Worm (Caenorhabditis elegans) whole organism, L4 larva: ENCODE measurements around the gene F22B5.10.

Experiments
- D1046.2 ChIP-seq: fragments of 200-800 bp; sonication (Bioruptor generic); IDR thresholded peaks from 2 replicates; pipeline ENCODE4 v1.3.6; 2022; ENCODE audit warnings: missing genetic modification characterization, missing compliant biosample characterization
- F10B5.3 ChIP-seq: sonication (generic microtip); optimal IDR thresholded peaks from 2 replicates; lab custom pipeline; 2016; ENCODE audit warnings: mild to moderate bottlenecking, missing genetic modification characterization, missing compliant biosample characterization
- T26A8.4 ChIP-seq: fragments of 200-800 bp; sonication (Bioruptor generic); IDR thresholded peaks from 2 replicates; pipeline ENCODE4 v1.3.6; 2022; ENCODE audit warnings: missing genetic modification characterization, missing compliant biosample characterization
- Y105C5A.15 ChIP-seq: fragments of 200-800 bp; sonication (Bioruptor generic); IDR thresholded peaks from 2 replicates; pipeline ENCODE4 v1.3.6; 2022; ENCODE audit warnings: missing genetic modification characterization, missing compliant biosample characterization
- aha-1 ChIP-seq: fragments of 150-350 bp; peaks from one replicate; lab custom pipeline; 2014; ENCODE audit warnings: missing biosample characterization, missing genetic modification characterization
- ama-1 ChIP-seq: fragments of 150-350 bp; optimal IDR thresholded peaks from 2 replicates; lab custom pipeline; 2014; ENCODE audit warnings: inconsistent platforms, mixed read lengths
- arid-1 ChIP-seq: fragments of 200-800 bp; sonication (Bioruptor generic); conservative IDR thresholded peaks from 2 replicates; pipeline ENCODE4 v1.3.6; 2022; ENCODE audit warnings: missing genetic modification reagents, missing genetic modification characterization, missing compliant biosample characterization
- ceh-20 ChIP-seq: fragments of 200-800 bp; sonication (Bioruptor generic); IDR thresholded peaks from 2 replicates; pipeline ENCODE4 v1.3.6; 2022; ENCODE audit warnings: missing genetic modification reagents, missing genetic modification characterization, missing compliant biosample characterization
- ceh-28 ChIP-seq: fragments of 150-350 bp; optimal IDR thresholded peaks from 2 replicates; lab custom pipeline; 2014; ENCODE audit warnings: missing biosample characterization, missing genetic modification reagents, missing genetic modification characterization
- ceh-32 ChIP-seq: sonication (generic microtip); optimal IDR thresholded peaks from 2 replicates; lab custom pipeline; 2016; ENCODE audit warnings: mild to moderate bottlenecking, missing genetic modification characterization, missing compliant biosample characterization; ENCODE audit not compliant: poor library complexity
- daf-16 ChIP-seq, 3 experiments: sonication (generic microtip); optimal IDR thresholded peaks; 2 replicates each; lab custom pipeline; 2016 to 2017; ENCODE audit warnings: missing genetic modification characterization in 3 of 3, missing genetic modification reagents in 3 of 3, mild to moderate bottlenecking in 2 of 3, missing compliant biosample characterization in 2 of 3, missing biosample characterization in 1 of 3, moderate library complexity in 1 of 3
- dmd-8 ChIP-seq: fragments of 200-800 bp; sonication (Bioruptor generic); IDR thresholded peaks from 2 replicates; pipeline ENCODE4 v1.3.6; 2022; ENCODE audit warnings: missing genetic modification characterization, missing compliant biosample characterization
- dve-1 ChIP-seq: sonication (generic microtip); optimal IDR thresholded peaks from 2 replicates; lab custom pipeline; 2017; ENCODE audit warnings: antibody characterized with exemption, mild to moderate bottlenecking, missing genetic modification characterization, missing compliant biosample characterization; ENCODE audit not compliant: insufficient read depth
- egl-27 ChIP-seq: sonication (generic microtip); optimal IDR thresholded peaks from 3 replicates; lab custom pipeline; 2017; ENCODE audit warnings: missing biosample characterization, missing genetic modification reagents, missing genetic modification characterization
- hif-1 ChIP-seq, 2 experiments: sonication (generic microtip); optimal IDR thresholded peaks; 2 replicates each; lab custom pipeline; 2016 to 2017; ENCODE audit warnings: missing compliant biosample characterization in 2 of 2, missing genetic modification characterization in 2 of 2, missing genetic modification reagents in 2 of 2, missing genotype in 2 of 2, mild to moderate bottlenecking in 1 of 2
- hlh-11 ChIP-seq: fragments of 200-800 bp; sonication (Bioruptor generic); optimal IDR thresholded peaks from 2 replicates; lab custom pipeline; 2018; ENCODE audit warnings: mild to moderate bottlenecking, missing genetic modification characterization, missing compliant biosample characterization
- hlh-30 ChIP-seq: sonication (generic microtip); optimal IDR thresholded peaks from 2 replicates; lab custom pipeline; 2017; ENCODE audit warnings: antibody characterized with exemption, mild to moderate bottlenecking, missing genetic modification characterization, missing compliant biosample characterization; ENCODE audit not compliant: insufficient read depth
- hmg-1.1 ChIP-seq: fragments of 200-800 bp; sonication (Bioruptor generic); IDR thresholded peaks from 2 replicates; pipeline ENCODE4 v1.3.6; 2022; ENCODE audit warnings: missing genetic modification reagents, missing genetic modification characterization, missing compliant biosample characterization
- lin-15B ChIP-seq: fragments of 150-350 bp; sonication (generic microtip); optimal IDR thresholded peaks from 3 replicates; lab custom pipeline; 2014; ENCODE audit warnings: missing biosample characterization, missing genetic modification characterization
- lin-38 ChIP-seq: fragments of 200-800 bp; sonication (Bioruptor generic); IDR thresholded peaks from 2 replicates; pipeline ENCODE4 v1.3.6; 2022; ENCODE audit warnings: missing genetic modification reagents, missing genetic modification characterization, missing compliant biosample characterization
- lir-3 ChIP-seq: sonication (generic microtip); optimal IDR thresholded peaks from 2 replicates; lab custom pipeline; 2016; ENCODE audit warnings: mild to moderate bottlenecking, missing genetic modification characterization, missing compliant biosample characterization
- lsy-2 ChIP-seq, 2 experiments: fragments of 150-350 bp in 1 of 2; sonication (generic microtip) in 1 of 2; optimal IDR thresholded peaks; 2 replicates each; lab custom pipeline; 2014 to 2017; ENCODE audit warnings: missing biosample characterization in 2 of 2, missing genetic modification characterization in 2 of 2
- mes-2 ChIP-seq: sonication (generic microtip); optimal IDR thresholded peaks from 2 replicates; lab custom pipeline; 2016; ENCODE audit warnings: missing genotype, mild to moderate bottlenecking, missing genetic modification characterization, missing compliant biosample characterization; ENCODE audit not compliant: poor library complexity, severe bottlenecking
- nhr-102 ChIP-seq: sonication (generic microtip); optimal IDR thresholded peaks from 2 replicates; lab custom pipeline; 2016; ENCODE audit warnings: mild to moderate bottlenecking, missing genetic modification characterization, moderate library complexity, missing compliant biosample characterization
- nhr-11 ChIP-seq: fragments of 150-350 bp; optimal IDR thresholded peaks from 2 replicates; lab custom pipeline; 2014; ENCODE audit warnings: missing biosample characterization, missing genetic modification characterization
- nhr-111 ChIP-seq: fragments of 200-800 bp; sonication (Bioruptor generic); optimal IDR thresholded peaks from 2 replicates; lab custom pipeline; 2018; ENCODE audit warnings: mild to moderate bottlenecking, missing genetic modification characterization, missing compliant biosample characterization
- nhr-237 ChIP-seq: sonication (generic microtip); optimal IDR thresholded peaks from 2 replicates; lab custom pipeline; 2017; ENCODE audit warnings: missing biosample characterization, missing genetic modification characterization
- nhr-28 ChIP-seq: fragments of 150-350 bp; optimal IDR thresholded peaks from 2 replicates; lab custom pipeline; 2014; ENCODE audit warnings: missing biosample characterization, missing genetic modification characterization
- nhr-6 ChIP-seq: fragments of 150-350 bp; optimal IDR thresholded peaks from 2 replicates; lab custom pipeline; 2014; ENCODE audit warnings: missing biosample characterization, missing genetic modification characterization
- nhr-76 ChIP-seq: fragments of 150-350 bp; optimal IDR thresholded peaks from 2 replicates; lab custom pipeline; 2014; ENCODE audit warnings: missing biosample characterization, missing genetic modification characterization
- php-3 ChIP-seq: fragments of 200-800 bp; sonication (Bioruptor generic); IDR thresholded peaks from 2 replicates; pipeline ENCODE4 v1.3.6; 2022; ENCODE audit warnings: missing genetic modification reagents, missing genetic modification characterization, missing compliant biosample characterization
- pqm-1 ChIP-seq: sonication (generic microtip); optimal IDR thresholded peaks from 2 replicates; lab custom pipeline; 2017; ENCODE audit warnings: missing biosample characterization, missing genetic modification characterization
- spr-1 ChIP-seq: sonication (generic microtip); optimal IDR thresholded peaks from 2 replicates; lab custom pipeline; 2016; ENCODE audit warnings: mild to moderate bottlenecking, missing genetic modification characterization, missing compliant biosample characterization
- tra-1 ChIP-seq: fragments of 200-800 bp; sonication (Bioruptor generic); IDR thresholded peaks from 2 replicates; pipeline ENCODE4 v1.3.6; 2022; ENCODE audit warnings: missing genetic modification reagents, missing genetic modification characterization, missing compliant biosample characterization
- unc-62 ChIP-seq, 3 experiments: fragments of 150-350 bp in 1 of 3; sonication (generic microtip); optimal IDR thresholded peaks in 2 of 3; peaks in 1 of 3; 1 replicate in 1 of 3; 2 replicates in 2 of 3; lab custom pipeline; 2014 to 2017; ENCODE audit warnings: missing biosample characterization in 3 of 3, missing genetic modification characterization in 3 of 3, missing genetic modification reagents in 3 of 3, missing genotype in 1 of 3
- zfp-2 ChIP-seq: sonication (generic microtip); optimal IDR thresholded peaks from 2 replicates; lab custom pipeline; 2016; ENCODE audit warnings: mild to moderate bottlenecking, missing genetic modification characterization, missing compliant biosample characterization
- ztf-11 ChIP-seq: fragments of 150-350 bp; optimal IDR thresholded peaks from 2 replicates; lab custom pipeline; 2014; ENCODE audit warnings: missing biosample characterization, missing genetic modification characterization

F22B5.10 gene

ce11 chrII:8499021-8499420, 32.0 kb downstream of the F22B5.10 start:
- TF ChIP-seq php-3 (GFP tag; lab: Robert Waterston, UW) (no peak), hif-1 (tag; optimal IDR thresholded peaks at IDR 0.05; lab: Kevin White, UChicago) (peak in 1 of 2 experiments; percentile 34), zfp-2 (no peak), hmg-1.1 (GFP tag; lab: Robert Waterston, UW) (0 out of 2 replicates have a peak, but pooled peaks have one; percentile 32), hlh-30 (tag; lab: Kevin White, UChicago) (no peak), unc-62 (GFP tag; optimal IDR thresholded peaks at IDR 0.05 in 1 of 2; lab: Kevin White, UChicago) (peak in 1 of 2 experiments; percentile 72), unc-62 (tag; optimal IDR thresholded peaks at IDR 0.05; lab: Kevin White, UChicago) (no peak), nhr-102 (no peak), nhr-11 (tag; lab: Kevin White, UChicago) (peak; percentile 40), nhr-6 (no peak), F10B5.3 (tag; lab: Kevin White, UChicago) (no peak), D1046.2 (no peak), lin-15B (tag; lab: Kevin White, UChicago) (no peak), lin-38 (0 out of 2 replicates have a peak, but pooled peaks have one; percentile 9), ama-1 (lab: Kevin White, UChicago) (no peak), daf-16 (GFP tag; optimal IDR thresholded peaks at IDR 0.05; lab: Kevin White, UChicago) (peak in 1 of 2 experiments; percentile 37), daf-16 (tag; optimal IDR thresholded peaks at IDR 0.05; lab: Kevin White, UChicago) (no peak), nhr-76 (tag; lab: Kevin White, UChicago) (no peak), nhr-111 (GFP tag; lab: Kevin White, UChicago) (no peak), ztf-11 (tag; lab: Kevin White, UChicago) (no peak), T26A8.4 (GFP tag; lab: Robert Waterston, UW) (no peak), ceh-20 (GFP tag; lab: Robert Waterston, UW) (no peak), egl-27 (tag; lab: Kevin White, UChicago) (no peak), ceh-32 (tag; lab: Kevin White, UChicago) (no peak), hlh-11 (tag; lab: Kevin White, UChicago) (peak; percentile 51), spr-1 (tag; lab: Kevin White, UChicago) (no peak)

- TF ChIP-seq hlh-30 (tag; lab: Kevin White, UChicago), result peak; percentile 51
- peak in 1 of 2 experiments; percentile 9 for TF ChIP-seq lsy-2 (tag; optimal IDR thresholded peaks at IDR 0.05; lab: Kevin White, UChicago)
- TF ChIP-seq unc-62 (GFP tag; optimal IDR thresholded peaks at IDR 0.05 in 1 of 2; lab: Kevin White, UChicago), result peak in 1 of 2 experiments; percentile 94
- no peak for TF ChIP-seq unc-62 (tag; optimal IDR thresholded peaks at IDR 0.05; lab: Kevin White, UChicago)
- TF ChIP-seq aha-1 (tag; lab: Kevin White, UChicago), result peak; percentile 78
- 0 out of 2 replicates have a peak, but pooled peaks have one; percentile 11 for TF ChIP-seq ceh-20 (GFP tag; lab: Robert Waterston, UW)
- TF ChIP-seq pqm-1 (tag; lab: Kevin White, UChicago), result no peak
- TF ChIP-seq tra-1 (GFP tag; lab: Robert Waterston, UW), result no peak
- no peak for TF ChIP-seq Y105C5A.15
- no peak for TF ChIP-seq lir-3 (tag; lab: Kevin White, UChicago)
- TF ChIP-seq mes-2, result no peak
- TF ChIP-seq nhr-237 (tag; lab: Kevin White, UChicago), result no peak
- no peak for TF ChIP-seq ceh-28 (tag; lab: Kevin White, UChicago)
- no peak for TF ChIP-seq zfp-2
- TF ChIP-seq arid-1, result no peak
- no peak for TF ChIP-seq dmd-8 (GFP tag; lab: Robert Waterston, UW)
- TF ChIP-seq nhr-28, result peak; percentile 43
- TF ChIP-seq dve-1 (tag; lab: Kevin White, UChicago), result peak; percentile 16
Observed at ce11 chrII:8504074-8504724, 37.2 kb downstream of the F22B5.10 start.
